Worm (Caenorhabditis elegans): ENCODE data around the gene F21C10.9.

Gene F21C10.9

DNA sequence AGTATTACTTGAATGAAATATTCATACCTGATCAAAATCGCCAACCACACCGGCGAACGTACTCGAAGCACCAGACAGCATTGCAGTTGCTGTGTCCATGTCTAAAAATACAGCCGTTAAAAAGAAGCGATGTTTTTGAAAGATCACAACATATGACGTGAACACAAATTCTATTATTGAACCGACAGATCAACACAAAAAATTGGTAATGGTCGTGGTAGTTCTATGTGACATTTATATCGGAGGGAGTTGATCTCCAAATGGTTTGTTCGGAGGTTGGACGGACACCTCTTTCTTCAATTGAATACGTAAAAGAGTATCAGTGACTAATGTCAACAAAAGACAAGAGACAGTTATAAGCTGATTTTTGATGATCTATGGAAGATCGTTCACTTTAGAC lies 42.8 kb upstream of the F21C10.9 start, which contains the start of gene pitr-3:
Gene pitr-3, minus strand, starts transcription at position 101 of the 400 bp plus-strand sequence.
- no peak for TF ChIP-seq hlh-8 (tag; optimal IDR thresholded peaks at IDR 0.05)
- no peak for TF ChIP-seq ceh-19 (GFP tag; optimal IDR thresholded peaks at IDR 0.05)
- no peak for TF ChIP-seq K09A11.1 (tag; optimal IDR thresholded peaks at IDR 0.05; ENCODE audit: insufficient read depth)
- TF ChIP-seq dmd-4 (tag; optimal IDR thresholded peaks at IDR 0.05; ENCODE audit: borderline replicate concordance): no peak
- TF ChIP-seq rnt-1 (tag; optimal IDR thresholded peaks at IDR 0.05): no peak
- no peak for TF ChIP-seq ahr-1 (tag; optimal IDR thresholded peaks at IDR 0.05)
- no peak for TF ChIP-seq hlh-6 (tag; optimal IDR thresholded peaks at IDR 0.05)
- no peak for TF ChIP-seq syd-9 (tag; optimal IDR thresholded peaks at IDR 0.05)
- no peak for TF ChIP-seq sox-4 (tag; optimal IDR thresholded peaks at IDR 0.05)
- no peak for TF ChIP-seq unc-42 (tag; optimal IDR thresholded peaks at IDR 0.05)
- no peak for TF ChIP-seq fax-1 (tag; optimal IDR thresholded peaks at IDR 0.05)
- TF ChIP-seq elt-4 (tag; optimal IDR thresholded peaks at IDR 0.05): no peak
- no peak for TF ChIP-seq pax-1 (tag; optimal IDR thresholded peaks at IDR 0.05)

DNA sequence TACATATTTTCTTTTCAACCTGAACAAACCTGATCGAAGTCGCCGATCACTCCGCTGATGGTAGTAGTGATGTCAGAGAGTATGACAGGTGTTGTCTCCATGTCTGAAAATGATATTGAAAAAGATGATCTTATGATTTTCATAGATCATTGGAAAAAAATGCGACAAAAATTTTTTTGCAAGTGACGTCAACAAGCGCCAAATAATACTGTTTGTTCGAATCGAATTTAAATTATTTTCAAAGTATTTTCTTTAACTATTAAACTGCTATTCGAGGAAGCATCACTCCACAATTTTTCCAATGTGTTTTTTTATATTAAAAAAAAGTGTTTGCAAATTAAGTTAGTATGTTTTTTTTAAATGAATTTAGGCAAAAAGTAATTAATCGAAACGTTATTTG lies 39.1 kb upstream of the F21C10.9 start, which contains the start of gene pitr-2:
Gene pitr-2, minus strand, starts transcription at position 101 of the 400 bp plus-strand sequence.
- TF ChIP-seq hlh-30 (tag; optimal IDR thresholded peaks at IDR 0.05; ENCODE audit: insufficient read depth): no peak
- TF ChIP-seq F13H6.1 (tag; optimal IDR thresholded peaks at IDR 0.05): no peak
- TF ChIP-seq C08G9.2 (tag; optimal IDR thresholded peaks at IDR 0.05): no peak
- TF ChIP-seq unc-86 (tag; optimal IDR thresholded peaks at IDR 0.05): no peak
- no peak for TF ChIP-seq dve-1 (tag; optimal IDR thresholded peaks at IDR 0.05)
- TF ChIP-seq pqm-1 (tag; optimal IDR thresholded peaks at IDR 0.05): no peak
- TF ChIP-seq tbx-7 (tag; optimal IDR thresholded peaks at IDR 0.05): no peak
- TF ChIP-seq ceh-45 (GFP tag; IDR thresholded peaks at IDR 0.05): no peak
- TF ChIP-seq ceh-9 (tag; optimal IDR thresholded peaks at IDR 0.05): no peak
- no peak for TF ChIP-seq elt-2 (tag; optimal IDR thresholded peaks at IDR 0.05)
- TF ChIP-seq ceh-24 (tag; optimal IDR thresholded peaks at IDR 0.05): no peak
- TF ChIP-seq nhr-11 (tag; optimal IDR thresholded peaks at IDR 0.05): no peak
- no peak for TF ChIP-seq unc-42 (tag; optimal IDR thresholded peaks at IDR 0.05)
- no peak for TF ChIP-seq elt-4 (tag; optimal IDR thresholded peaks at IDR 0.05)
- TF ChIP-seq ceh-2 (tag; optimal IDR thresholded peaks at IDR 0.05): no peak
- no peak for TF ChIP-seq hlh-6 (tag; optimal IDR thresholded peaks at IDR 0.05)
- no peak for TF ChIP-seq rnt-1 (tag; optimal IDR thresholded peaks at IDR 0.05)
- TF ChIP-seq gmeb-2 (tag; optimal IDR thresholded peaks at IDR 0.05): no peak
- TF ChIP-seq nhr-232 (tag; optimal IDR thresholded peaks at IDR 0.05): no peak
- no peak for TF ChIP-seq sdc-2 (tag; optimal IDR thresholded peaks at IDR 0.05)

DNA sequence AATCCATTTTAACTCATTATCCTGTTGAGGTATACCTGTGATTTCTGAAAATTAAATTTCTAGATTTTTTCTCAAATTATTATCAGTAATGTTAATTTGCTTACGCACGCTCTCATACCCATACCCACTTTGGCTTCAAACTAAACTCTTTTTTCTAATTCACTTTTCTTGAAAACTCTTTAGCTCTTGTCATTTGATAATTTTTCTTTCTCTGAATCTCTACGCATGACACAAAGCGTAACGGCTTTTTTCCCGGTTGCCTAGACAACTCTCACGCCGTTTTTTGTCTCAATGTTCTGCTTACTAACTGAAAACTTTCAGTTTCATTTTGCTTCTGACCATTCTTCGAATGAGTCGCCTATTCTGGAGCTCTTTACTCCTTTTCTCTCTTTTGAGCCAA lies 35.5 kb upstream of the F21C10.9 start, which contains the start of gene B0222.1:
Gene B0222.1, plus strand, starts transcription at position 306 of the 400 bp plus-strand sequence.
- no peak for TF ChIP-seq ceh-31 (tag; optimal IDR thresholded peaks at IDR 0.05)

DNA sequence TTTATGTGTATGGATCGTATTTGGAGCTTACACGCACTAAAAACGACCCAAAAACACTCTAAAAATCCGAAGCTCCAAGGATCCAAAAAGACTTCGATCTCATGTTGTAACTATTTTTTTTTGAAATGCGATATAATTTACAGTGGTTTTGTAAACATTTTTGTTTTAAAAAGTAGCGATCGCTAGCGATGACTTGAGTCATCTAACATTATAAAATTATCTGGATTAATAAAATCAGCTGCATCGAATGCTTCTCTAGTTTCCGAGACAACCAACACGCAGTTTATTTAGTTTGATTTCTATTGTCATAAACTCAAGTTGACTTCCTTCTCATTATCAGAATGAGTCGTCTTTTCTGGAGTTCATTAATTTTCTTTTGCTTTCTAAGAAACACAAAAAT lies 33.5 kb upstream of the F21C10.9 start, which contains the start of gene F21C10.1:
Gene F21C10.1, plus strand, starts transcription at position 301 of the 400 bp plus-strand sequence.
- TF ChIP-seq nfya-1 (tag; optimal IDR thresholded peaks at IDR 0.05): no peak
- no peak for TF ChIP-seq hlh-13 (GFP tag; optimal IDR thresholded peaks at IDR 0.05)
- no peak for TF ChIP-seq lim-6 (tag; optimal IDR thresholded peaks at IDR 0.05)
- TF ChIP-seq ceh-48 (tag; optimal IDR thresholded peaks at IDR 0.05): no peak

DNA sequence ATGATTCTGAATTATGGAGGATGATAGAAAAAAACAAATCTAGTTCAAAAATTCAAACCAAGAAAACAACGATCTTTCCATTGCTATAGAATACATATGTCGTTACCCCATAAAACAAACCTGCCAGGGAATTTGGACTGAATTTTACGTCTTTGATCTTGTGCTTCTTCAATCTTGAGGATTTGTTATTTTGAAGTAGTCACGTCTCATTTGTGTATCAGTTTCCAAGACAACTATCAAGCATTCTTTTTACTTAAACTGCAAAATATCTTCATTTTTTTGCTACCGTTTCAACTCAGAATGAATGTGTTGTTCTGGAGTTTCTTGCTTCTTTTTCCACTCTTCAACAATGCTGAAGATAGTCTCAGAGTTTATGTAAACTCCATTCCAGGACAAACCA lies 32.3 kb upstream of the F21C10.9 start, which contains the start of gene F21C10.19:
Gene F21C10.19, plus strand, starts transcription at position 301 of the 400 bp plus-strand sequence.
- no peak for TF ChIP-seq ceh-9 (tag; optimal IDR thresholded peaks at IDR 0.05)
- no peak for TF ChIP-seq pax-1 (tag; optimal IDR thresholded peaks at IDR 0.05)
- TF ChIP-seq unc-3 (GFP tag; conservative IDR thresholded peaks at IDR 0.05): no peak
- no peak for TF ChIP-seq unc-3 (tag; optimal IDR thresholded peaks at IDR 0.05)
- TF ChIP-seq ceh-31 (tag; optimal IDR thresholded peaks at IDR 0.05): no peak
- no peak for TF ChIP-seq hlh-6 (tag; optimal IDR thresholded peaks at IDR 0.05)

All from whole organism, late embryonic.